Worm (Caenorhabditis elegans): ENCODE data around the gene T08G3.11.

DNA sequence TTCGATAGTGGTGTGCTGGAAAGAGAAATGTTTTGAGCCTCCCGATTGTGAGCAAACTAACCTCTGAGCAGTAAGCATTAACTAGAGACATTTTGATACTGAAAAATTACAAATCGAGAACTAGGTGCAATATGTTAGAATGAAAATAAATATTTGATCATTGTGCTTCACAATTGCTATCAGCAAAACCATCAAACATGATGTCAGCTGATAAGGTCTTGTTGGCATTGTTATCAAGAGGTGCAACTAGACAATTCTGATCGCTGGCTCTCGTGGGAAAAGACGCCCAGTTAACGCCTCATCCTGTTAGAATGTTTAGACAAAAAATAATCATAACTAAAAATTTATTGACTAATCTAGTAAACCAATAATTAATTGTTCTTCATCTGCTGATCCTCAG is 15.2 kb upstream of the T08G3.11 start, which contains the start of gene comt-2:
- TF ChIP-seq nhr-28 (tag; optimal IDR thresholded peaks at IDR 0.05), result no peak
- no peak for TF ChIP-seq lin-39 (tag; optimal IDR thresholded peaks at IDR 0.05)
- no peak for TF ChIP-seq snpc-4 (tag; optimal IDR thresholded peaks at IDR 0.05)
- no peak for TF ChIP-seq ama-1 (optimal IDR thresholded peaks at IDR 0.05)
